Worm (Caenorhabditis elegans): ENCODE measurements around the gene moc-3.
A peak's percentile ranks its signal among the peaks of the same experiment; 100 is the strongest.

Gene moc-3

DNA sequence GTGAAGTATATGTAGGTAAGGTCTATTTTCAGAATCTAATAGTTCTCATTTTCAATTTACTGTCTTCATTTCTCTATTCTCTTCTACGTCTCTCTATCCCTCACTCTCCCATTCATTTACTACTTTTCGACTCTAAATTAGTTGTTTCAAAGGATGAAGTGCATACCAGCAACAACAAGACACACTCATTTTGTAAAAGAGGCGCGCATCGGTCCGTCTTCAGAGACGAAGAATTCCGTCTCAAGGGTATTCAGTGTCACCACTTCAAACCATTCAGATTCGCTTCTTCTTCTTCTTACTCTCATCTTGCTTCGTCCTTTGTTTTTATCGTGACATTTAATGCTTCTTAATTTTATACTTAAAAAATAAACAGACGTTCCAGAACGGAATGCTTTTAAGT, 41.0 kb downstream of the moc-3 start:
- TF ChIP-seq nhr-25 (tag; optimal IDR thresholded peaks at IDR 0.05) (peak; percentile 21), elt-1 (tag; optimal IDR thresholded peaks at IDR 0.05) (no peak)

DNA sequence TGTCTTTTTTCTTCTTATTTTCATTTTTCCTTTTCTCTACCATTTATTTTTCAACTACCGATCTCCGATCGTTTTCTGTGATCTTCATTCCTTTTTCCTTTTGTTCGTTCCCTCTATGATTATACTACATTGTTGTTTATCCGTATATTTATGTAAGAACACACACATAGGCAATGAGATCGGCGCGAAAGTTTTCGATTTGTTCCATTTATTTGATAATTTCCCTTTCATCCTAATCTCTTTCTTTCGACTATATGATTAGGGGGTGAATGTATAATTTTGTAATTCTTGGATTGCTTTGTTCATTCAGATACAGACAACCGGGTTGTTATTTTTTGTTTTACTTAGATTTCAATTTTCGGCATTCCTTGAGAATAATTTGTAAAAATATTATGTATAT, 43.2 kb downstream of the moc-3 start:
- TF ChIP-seq daf-12 (tag; optimal IDR thresholded peaks at IDR 0.05) (no peak), nhr-43 (tag; optimal IDR thresholded peaks at IDR 0.05; ENCODE audit: poor library complexity, severe bottlenecking) (no peak), ztf-11 (tag; optimal IDR thresholded peaks at IDR 0.05) (no peak), sea-2 (GFP tag; optimal IDR thresholded peaks at IDR 0.05) (no peak), skn-1 (tag; optimal IDR thresholded peaks at IDR 0.05) (no peak), fkh-10 (GFP tag; optimal IDR thresholded peaks at IDR 0.05) (no peak), ama-1 (optimal IDR thresholded peaks at IDR 0.05) (no peak), lin-39 (tag; optimal IDR thresholded peaks at IDR 0.05) (no peak), tbx-2 (tag; optimal IDR thresholded peaks at IDR 0.05) (no peak), egl-5 (tag; optimal IDR thresholded peaks at IDR 0.05) (no peak), ceh-16 (tag; optimal IDR thresholded peaks at IDR 0.05) (no peak), nhr-25 (tag; optimal IDR thresholded peaks at IDR 0.05) (no peak), nhr-12 (tag; optimal IDR thresholded peaks at IDR 0.05) (no peak), ceh-9 (tag; optimal IDR thresholded peaks at IDR 0.05) (no peak), nhr-76 (tag; optimal IDR thresholded peaks at IDR 0.05) (no peak), hmg-11 (tag; optimal IDR thresholded peaks at IDR 0.05) (no peak), nhr-23 (tag; optimal IDR thresholded peaks at IDR 0.05) (no peak)

DNA sequence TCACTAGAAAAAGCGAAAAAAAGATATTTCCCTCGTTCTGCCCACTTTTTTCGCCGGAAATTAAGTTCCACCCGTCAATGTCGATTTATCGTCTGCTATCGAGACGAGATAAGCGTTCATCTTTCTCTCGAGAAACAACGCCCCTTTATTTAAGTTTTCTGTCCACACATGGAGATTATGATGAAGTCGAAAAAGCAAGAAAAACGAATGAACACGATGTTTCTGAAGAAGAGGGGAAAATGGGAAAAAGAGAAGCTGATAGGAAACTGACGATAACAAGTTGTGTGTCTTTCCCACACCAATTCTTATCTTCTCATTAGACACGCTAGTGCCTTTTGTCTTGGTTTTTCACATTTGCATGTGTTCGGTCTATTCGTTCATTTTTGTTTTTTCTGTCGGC, 44.4 kb downstream of the moc-3 start:
- no peak for TF ChIP-seq nhr-12 (tag; optimal IDR thresholded peaks at IDR 0.05)
- TF ChIP-seq lsy-12 (tag; optimal IDR thresholded peaks at IDR 0.05), result no peak
- TF ChIP-seq nhr-11 (tag; optimal IDR thresholded peaks at IDR 0.05), result no peak
- TF ChIP-seq pqm-1 (tag; optimal IDR thresholded peaks at IDR 0.05), result peak; percentile 41
- TF ChIP-seq elt-2 (tag; optimal IDR thresholded peaks at IDR 0.05), result peak; percentile 80

DNA sequence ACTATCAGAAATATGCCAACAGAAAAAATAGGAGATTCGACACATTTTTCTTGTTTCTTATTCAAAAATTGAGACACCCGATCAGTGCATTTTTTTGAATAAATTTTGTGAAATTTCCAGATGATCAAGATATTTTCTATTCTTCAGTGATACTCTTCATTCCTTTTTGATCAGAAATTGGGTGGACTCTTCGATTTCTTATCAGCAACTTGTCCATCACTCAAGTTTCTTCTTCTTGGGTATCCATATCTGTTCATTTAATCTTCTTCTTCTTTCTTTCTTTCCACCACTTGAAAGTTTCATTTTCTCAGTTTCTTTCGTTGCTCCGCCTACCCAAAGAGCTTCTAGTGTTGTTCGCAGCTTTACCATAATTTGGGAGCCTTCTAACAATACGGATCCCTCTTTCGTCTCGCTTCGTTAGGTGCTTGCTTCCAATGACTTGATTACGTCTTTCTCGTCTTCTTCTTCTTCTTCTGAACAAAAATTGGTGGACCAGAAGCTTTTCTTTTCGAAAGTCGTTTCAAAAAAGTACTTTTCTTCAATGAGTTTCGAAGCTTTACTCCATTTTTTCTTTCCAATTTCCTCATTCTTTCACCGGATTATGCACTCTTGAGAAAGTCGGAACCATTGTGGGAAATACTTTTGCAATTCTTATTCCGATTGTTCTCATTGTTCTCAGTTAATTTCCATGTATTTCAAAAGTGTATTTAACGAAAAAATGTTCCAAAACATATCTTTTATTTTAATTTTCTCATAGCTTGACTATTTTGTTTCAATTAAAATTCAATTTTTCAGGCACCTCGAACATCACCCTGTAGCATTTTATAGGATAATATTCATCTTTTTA, 45.5 kb downstream of the moc-3 start, which contains the start of gene pct-1:
Gene pct-1 (plus strand): TSS at position 797 of the 847 bp plus-strand sequence.
- no peak for TF ChIP-seq egl-27 (tag; optimal IDR thresholded peaks at IDR 0.05)
- TF ChIP-seq elt-1 (tag; optimal IDR thresholded peaks at IDR 0.05), result peak; percentile 82

DNA sequence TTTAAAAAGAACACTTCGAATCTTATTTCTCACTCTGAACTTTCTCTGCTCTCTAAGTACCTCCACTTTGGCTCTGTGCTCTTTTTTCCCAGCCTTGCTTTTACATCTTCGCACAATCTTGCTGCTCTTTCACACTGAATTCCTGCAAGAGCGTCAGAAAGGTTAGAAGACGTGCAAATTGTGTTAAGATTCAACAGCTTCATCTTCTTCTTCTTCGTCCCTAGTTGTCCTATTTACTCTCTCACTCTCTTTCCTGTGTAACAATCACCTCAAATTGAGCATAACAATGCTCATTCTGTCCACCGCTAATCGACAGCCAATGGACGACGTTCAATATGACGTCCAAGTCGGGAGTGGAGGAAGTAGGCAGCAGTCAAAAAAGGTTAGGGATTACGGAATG, 51.0 kb downstream of the moc-3 start:
- no peak for TF ChIP-seq ceh-9 (tag; optimal IDR thresholded peaks at IDR 0.05)
- no peak for TF ChIP-seq ZK546.5 (tag; optimal IDR thresholded peaks at IDR 0.05)
- no peak for TF ChIP-seq mml-1 (tag; optimal IDR thresholded peaks at IDR 0.05)
- peak; percentile 27 for TF ChIP-seq nfya-1 (tag; optimal IDR thresholded peaks at IDR 0.05; ENCODE audit: insufficient read depth)
- TF ChIP-seq ztf-11 (tag; optimal IDR thresholded peaks at IDR 0.05), result no peak
- TF ChIP-seq aly-2 (tag; optimal IDR thresholded peaks at IDR 0.05), result no peak
- peak; percentile 80 for TF ChIP-seq fkh-10 (GFP tag; optimal IDR thresholded peaks at IDR 0.05)
